Worm (Caenorhabditis elegans): ENCODE measurements around the gene praf-3.

DNA sequence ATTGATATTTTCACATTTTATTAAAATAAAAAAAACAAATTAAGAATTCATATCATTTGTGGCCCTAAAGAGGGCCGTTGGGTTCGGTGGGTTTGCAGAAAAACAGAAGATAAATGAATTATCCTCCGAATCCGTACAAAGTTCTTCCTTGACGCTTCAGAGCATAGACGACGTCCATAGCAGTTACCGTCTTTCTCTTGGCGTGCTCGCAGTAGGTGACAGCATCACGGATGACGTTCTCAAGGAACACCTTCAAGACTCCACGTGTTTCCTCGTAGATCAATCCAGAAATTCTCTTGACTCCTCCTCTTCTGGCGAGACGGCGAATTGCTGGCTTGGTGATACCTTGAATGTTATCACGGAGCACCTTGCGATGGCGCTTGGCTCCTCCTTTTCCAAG, 46.2 kb upstream of the praf-3 start:
- TF ChIP-seq him-1 (tag; optimal IDR thresholded peaks at IDR 0.05): no peak
- TF ChIP-seq W03F9.2 (tag; optimal IDR thresholded peaks at IDR 0.05): no peak
